Worm (Caenorhabditis elegans): ENCODE measurements around the gene W08F4.7.

DNA sequence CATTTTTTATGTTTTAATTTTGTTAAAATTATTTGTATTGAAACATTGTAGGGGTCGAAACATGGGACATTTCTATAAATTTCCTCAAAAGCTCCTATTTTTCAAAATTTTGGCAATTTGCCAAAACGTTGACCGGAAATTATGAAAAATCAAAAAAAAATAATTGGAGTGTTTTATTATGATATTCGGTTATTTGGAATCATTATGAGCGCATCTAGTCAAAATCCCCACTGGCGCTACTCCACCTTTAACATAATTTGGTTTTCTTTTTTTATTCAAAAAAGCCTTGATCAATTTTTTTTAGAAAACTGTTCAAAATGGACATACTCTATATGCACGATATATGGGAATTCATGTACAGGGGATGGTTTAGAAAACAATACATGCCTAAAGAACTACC, 27.7 kb upstream of the W08F4.7 start, which contains the start of gene W04H10.2:
- TF ChIP-seq pha-4 (tag; optimal IDR thresholded peaks at IDR 0.05): no peak
- TF ChIP-seq unc-130 (GFP tag; optimal IDR thresholded peaks at IDR 0.05): no peak
- TF ChIP-seq athp-1 (tag; optimal IDR thresholded peaks at IDR 0.05): no peak
- no peak for TF ChIP-seq lsl-1 (GFP tag; optimal IDR thresholded peaks at IDR 0.05)
- TF ChIP-seq ceh-27 (GFP tag; optimal IDR thresholded peaks at IDR 0.05): no peak
- no peak for TF ChIP-seq F49E8.2 (tag; optimal IDR thresholded peaks at IDR 0.05; ENCODE audit: insufficient read depth)
- TF ChIP-seq sea-2 (GFP tag; IDR thresholded peaks at IDR 0.05): no peak
- TF ChIP-seq ztf-25 (GFP tag; IDR thresholded peaks at IDR 0.05): no peak
- TF ChIP-seq unc-62 (GFP tag; optimal IDR thresholded peaks at IDR 0.05): no peak
